Fruit fly (Drosophila melanogaster) whole organism, wandering third instar larva: ENCODE measurements around the gene CG34280.
A peak's percentile ranks its signal among the peaks of the same experiment; 100 is the strongest.

Source experiments
- CrebA ChIP-seq: fragments of 200-800 bp; sonication (Bioruptor generic); optimal IDR thresholded peaks from 2 replicates; lab custom pipeline; 2016; ENCODE audit warnings: missing biosample characterization, mild to moderate bottlenecking, missing genetic modification characterization, borderline replicate concordance
- Dfd ChIP-seq: fragments of >200 bp; optimal IDR thresholded peaks from 2 replicates; lab custom pipeline; 2017; ENCODE audit warnings: missing biosample characterization, missing genetic modification characterization
- GATAd ChIP-seq: sonication (Bioruptor generic); optimal IDR thresholded peaks from 2 replicates; lab custom pipeline; 2016; ENCODE audit warnings: missing biosample characterization, missing genetic modification characterization
- HLH106 ChIP-seq: fragments of 200-800 bp; optimal IDR thresholded peaks from 3 replicates; lab custom pipeline; 2019; ENCODE audit warnings: missing biosample characterization, mild to moderate bottlenecking, missing genetic modification characterization, moderate library complexity
- Hnf4 ChIP-seq: fragments of 200-800 bp; sonication (Bioruptor generic); optimal IDR thresholded peaks from 2 replicates; lab custom pipeline; 2016; ENCODE audit warnings: missing biosample characterization, mild to moderate bottlenecking, missing genetic modification characterization
- Hr78 ChIP-seq: fragments of >200 bp; optimal IDR thresholded peaks from 2 replicates; lab custom pipeline; 2017; ENCODE audit warnings: missing biosample characterization, missing genetic modification characterization
- Hr83 ChIP-seq: fragments of 200-300 bp; sonication (Bioruptor generic); optimal IDR thresholded peaks from 2 replicates; lab custom pipeline; 2016; ENCODE audit warnings: missing biosample characterization, mild to moderate bottlenecking, missing genetic modification characterization, moderate library complexity; ENCODE audit not compliant: poor library complexity, severe bottlenecking
- Jra ChIP-seq: sonication (Bioruptor generic); optimal IDR thresholded peaks from 2 replicates; lab custom pipeline; 2016; ENCODE audit warnings: missing biosample characterization, missing genetic modification characterization
- Mio ChIP-seq: sonication (Bioruptor generic); optimal IDR thresholded peaks from 2 replicates; lab custom pipeline; 2016; ENCODE audit warnings: missing biosample characterization, missing genetic modification characterization
- Myc ChIP-seq: fragments of >200 bp; optimal IDR thresholded peaks from 2 replicates; lab custom pipeline; 2017
- N ChIP-seq: fragments of >200 bp; optimal IDR thresholded peaks from 2 replicates; lab custom pipeline; 2018; ENCODE audit warnings: missing biosample characterization, missing external identifiers, missing genetic modification characterization
- OdsH ChIP-seq: fragments of 200-800 bp; sonication (Bioruptor generic); optimal IDR thresholded peaks from 2 replicates; lab custom pipeline; 2016; ENCODE audit warnings: missing biosample characterization, mild to moderate bottlenecking, missing genetic modification characterization
- Sp1 ChIP-seq: fragments of 200-800 bp; sonication (Bioruptor generic); optimal IDR thresholded peaks from 3 replicates; lab custom pipeline; 2019; ENCODE audit warnings: missing biosample characterization, mild to moderate bottlenecking, missing genetic modification characterization, moderate library complexity
- Vsx2 ChIP-seq: fragments of 200-300, 225-300 bp; sonication (Bioruptor generic); optimal IDR thresholded peaks from 2 replicates; lab custom pipeline; 2018; ENCODE audit warnings: missing biosample characterization, missing genetic modification characterization; ENCODE audit not compliant: partially characterized antibody
- br ChIP-seq: fragments of 200-800 bp; sonication (Bioruptor generic); optimal IDR thresholded peaks from 2 replicates; lab custom pipeline; 2016; ENCODE audit warnings: missing biosample characterization, missing genetic modification characterization
- brk ChIP-seq: fragments of 200-800 bp; sonication (Bioruptor generic); optimal IDR thresholded peaks from 2 replicates; lab custom pipeline; 2016; ENCODE audit warnings: missing biosample characterization, mild to moderate bottlenecking, missing genetic modification characterization
- dl ChIP-seq, 2 experiments: fragments of 175-275, 200-275 bp in 1 of 2; fragments of 200-275 bp in 1 of 2; sonication (Bioruptor generic); optimal IDR thresholded peaks; lab custom pipeline; 2018; ENCODE audit warnings: mild to moderate bottlenecking in 2 of 2, missing biosample characterization in 2 of 2, missing genetic modification characterization in 2 of 2, moderate library complexity in 2 of 2; ENCODE audit not compliant: partially characterized antibody in 2 of 2, insufficient read depth in 1 of 2
- dmrt93B ChIP-seq: fragments of 200-800 bp; sonication (Bioruptor generic); optimal IDR thresholded peaks from 2 replicates; lab custom pipeline; 2018; ENCODE audit warnings: missing biosample characterization, mild to moderate bottlenecking, missing genetic modification characterization
- dsf ChIP-seq: sonication (Bioruptor generic); optimal IDR thresholded peaks from 2 replicates; lab custom pipeline; 2016; ENCODE audit warnings: missing biosample characterization, missing genetic modification characterization, borderline replicate concordance
- ey ChIP-seq: fragments of 200-800 bp; sonication (Bioruptor generic); optimal IDR thresholded peaks from 2 replicates; lab custom pipeline; 2016; ENCODE audit warnings: missing biosample characterization, missing genetic modification characterization
- foxo ChIP-seq, 2 experiments: fragments of 200-800 bp; sonication (Bioruptor generic); optimal IDR thresholded peaks; 2 replicates in 1 of 2; 3 replicates in 1 of 2; lab custom pipeline; 2016 to 2017; ENCODE audit warnings: missing biosample characterization in 2 of 2, missing genetic modification characterization in 2 of 2
- h ChIP-seq: fragments of 200-800 bp; sonication (Bioruptor generic); optimal IDR thresholded peaks from 3 replicates; lab custom pipeline; 2016; ENCODE audit warnings: missing biosample characterization, mild to moderate bottlenecking, missing genetic modification characterization
- pan ChIP-seq: fragments of >200 bp; optimal IDR thresholded peaks from 2 replicates; lab custom pipeline; 2017
- psq ChIP-seq: fragments of 200-800 bp; sonication (Bioruptor generic); optimal IDR thresholded peaks from 3 replicates; lab custom pipeline; 2017; ENCODE audit warnings: missing biosample characterization, mild to moderate bottlenecking, missing genetic modification characterization, moderate library complexity
- rgr ChIP-seq: fragments of 200-800 bp; sonication (Bioruptor generic); optimal IDR thresholded peaks from 3 replicates; lab custom pipeline; 2016; ENCODE audit warnings: missing biosample characterization, mild to moderate bottlenecking, missing genetic modification characterization
- sage ChIP-seq: fragments of 200-800 bp; sonication (Bioruptor generic); optimal IDR thresholded peaks from 2 replicates; lab custom pipeline; 2016; ENCODE audit warnings: missing biosample characterization, mild to moderate bottlenecking, missing genetic modification characterization
- sv ChIP-seq: fragments of 200-800 bp; sonication (Bioruptor generic); optimal IDR thresholded peaks from 3 replicates; lab custom pipeline; 2016; ENCODE audit warnings: missing biosample characterization, missing genetic modification characterization
- tai ChIP-seq: sonication (Bioruptor generic); optimal IDR thresholded peaks from 2 replicates; lab custom pipeline; 2016; ENCODE audit warnings: missing biosample characterization, missing genetic modification characterization
- woc ChIP-seq: sonication (Bioruptor generic); optimal IDR thresholded peaks from 2 replicates; lab custom pipeline; 2016; ENCODE audit warnings: missing biosample characterization, mild to moderate bottlenecking, missing genetic modification characterization

CG34280 gene

DNA sequence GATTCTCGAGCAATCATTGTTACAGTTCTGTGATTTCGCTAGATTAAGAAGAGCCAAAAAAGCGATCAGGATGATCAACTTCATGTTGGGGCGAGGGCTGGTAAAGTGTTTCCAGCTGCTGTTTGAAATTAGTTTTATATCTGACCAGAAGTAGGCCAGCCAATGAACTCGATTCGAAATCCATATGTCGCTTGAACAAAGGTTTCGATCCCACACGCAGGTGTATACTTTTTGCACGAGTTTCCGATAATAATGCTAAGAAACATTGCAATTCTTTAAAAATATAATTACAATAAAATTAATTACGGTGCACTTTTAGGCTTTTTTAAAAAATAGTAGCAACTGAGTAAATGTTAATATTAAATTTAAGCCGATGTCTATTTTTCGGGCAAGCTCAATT, at the start of gene CG34280:
TSS of gene CG34280 (minus strand) at position 101 of the 400 bp plus-strand sequence.
- TF ChIP-seq Vsx2 (GFP tag; lab: Kevin White, UChicago) (peak; percentile 45), psq (GFP tag; lab: Kevin White, UChicago) (no peak), sage (GFP tag; lab: Kevin White, UChicago) (no peak), Dfd (GFP tag; lab: Kevin White, UChicago) (no peak), tai (GFP tag; lab: Kevin White, UChicago) (no peak), Myc (no peak)

DNA sequence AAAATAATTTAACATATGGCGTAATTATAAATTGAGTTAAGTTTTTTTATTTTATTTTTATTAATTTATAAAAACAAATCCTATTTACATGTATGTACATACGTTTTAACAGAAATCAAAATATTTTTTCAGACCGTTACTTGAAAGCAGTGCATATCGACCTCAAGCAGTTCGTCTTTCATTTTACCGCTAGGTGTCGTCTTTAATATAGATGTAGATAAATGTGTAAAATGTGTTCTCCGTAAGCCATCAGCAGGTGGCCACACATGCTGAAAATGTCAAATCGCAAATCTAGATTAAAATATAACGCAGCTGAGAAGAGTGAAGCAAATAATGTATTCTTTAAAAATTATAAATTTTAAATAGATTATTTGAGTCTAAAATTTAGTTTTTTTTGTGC, 45.9 kb upstream of the CG34280 start:
- no peak for TF ChIP-seq N (GFP tag; lab: Kevin White, UChicago)
- no peak for TF ChIP-seq rgr (GFP tag; lab: Kevin White, UChicago)
- peak; percentile 15 for TF ChIP-seq Myc
- no peak for TF ChIP-seq Mio (GFP tag; lab: Kevin White, UChicago)
- no peak for TF ChIP-seq Sp1 (GFP tag; lab: Kevin White, UChicago)
- TF ChIP-seq CrebA (GFP tag; lab: Kevin White, UChicago): no peak
- no peak for TF ChIP-seq ey (GFP tag; lab: Kevin White, UChicago)
- TF ChIP-seq woc: no peak

DNA sequence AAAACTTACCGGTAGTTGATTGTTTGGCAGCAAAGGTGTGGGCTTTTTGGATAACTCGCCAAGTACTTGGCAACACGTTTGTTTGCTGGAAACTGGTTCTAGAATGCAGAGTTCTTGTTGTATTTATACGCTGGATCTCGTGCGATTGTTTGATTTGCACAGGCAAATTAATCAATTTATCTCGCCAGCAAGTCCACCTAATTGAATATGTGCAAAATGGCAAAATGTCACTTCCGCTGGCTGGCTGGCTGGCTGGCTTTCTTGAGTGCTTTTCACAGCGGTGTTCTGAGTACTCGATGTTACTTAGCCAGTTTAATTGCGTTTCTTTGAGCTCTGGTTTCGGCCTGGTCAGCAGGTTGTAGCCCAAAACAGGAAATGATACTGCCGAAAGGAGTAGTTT, 45.2 kb upstream of the CG34280 start, which contains the start of gene Eh:
TSS of gene Eh (minus strand) at position 101 of the 400 bp plus-strand sequence.
- TF ChIP-seq foxo (GFP tag; optimal IDR thresholded peaks at IDR 0.05; lab: Kevin White, UChicago): no peak
- TF ChIP-seq, all 38 proteins: peak for 0

DNA sequence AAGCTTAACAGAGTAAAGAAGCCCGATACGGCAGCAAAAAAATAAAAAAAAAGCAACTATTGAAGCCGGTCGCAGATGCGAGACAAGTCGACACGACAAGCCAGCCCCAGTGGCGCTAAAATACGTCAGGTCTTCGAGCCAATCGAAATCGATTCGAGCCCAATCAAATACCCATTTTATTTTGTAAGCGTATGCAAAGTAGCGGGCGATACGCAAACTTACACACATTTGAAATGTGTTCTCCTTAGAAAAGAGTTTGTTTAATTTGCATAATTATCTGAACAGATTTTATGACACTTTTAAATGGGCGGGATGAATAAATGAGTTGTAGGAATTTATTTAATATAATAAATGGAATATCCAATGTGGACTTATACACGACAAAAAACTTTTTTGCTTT, 44.1 kb upstream of the CG34280 start:
- TF ChIP-seq Sp1 (GFP tag; lab: Kevin White, UChicago) (no peak), CrebA (GFP tag; lab: Kevin White, UChicago) (no peak), N (GFP tag; lab: Kevin White, UChicago) (no peak), HLH106 (tag; lab: Kevin White, UChicago) (no peak), dl (GFP tag; optimal IDR thresholded peaks at IDR 0.05; lab: Kevin White, UChicago; ENCODE audit: insufficient read depth in 1 of 2, partially characterized antibody in 2 of 2) (no peak), OdsH (GFP tag; lab: Kevin White, UChicago) (no peak), dsf (GFP tag; lab: Kevin White, UChicago) (no peak), h (no peak), woc (no peak), sage (GFP tag; lab: Kevin White, UChicago) (no peak)

DNA sequence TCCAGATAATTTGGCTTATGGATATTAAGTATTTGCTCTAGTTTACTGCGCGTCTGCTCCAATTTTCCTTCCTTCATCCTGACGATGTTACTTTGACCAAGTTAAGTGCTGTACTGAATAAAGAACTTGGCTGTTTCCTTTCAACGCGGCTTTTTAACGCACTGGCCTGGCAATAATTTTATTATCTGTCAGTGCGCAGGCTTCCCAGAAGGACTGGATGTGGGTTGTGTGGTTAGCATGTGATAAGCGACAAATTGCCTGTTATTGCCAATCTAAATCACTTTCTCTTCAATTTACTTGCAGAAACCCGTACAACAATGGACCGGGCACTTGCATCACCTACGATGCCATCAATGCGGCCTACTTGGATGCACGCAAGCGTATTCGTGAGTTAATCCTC, 37.1 kb upstream of the CG34280 start, which contains the start of gene CG14331:
TSS of gene CG14331 (minus strand) at position 101 of the 400 bp plus-strand sequence.
- no peak for TF ChIP-seq sv (GFP tag; lab: Kevin White, UChicago)
- TF ChIP-seq Vsx2 (GFP tag; lab: Kevin White, UChicago): no peak
- TF ChIP-seq Hr83 (GFP tag; lab: Kevin White, UChicago): no peak
- no peak for TF ChIP-seq Sp1 (GFP tag; lab: Kevin White, UChicago)
- no peak for TF ChIP-seq Jra (GFP tag; lab: Kevin White, UChicago)
- no peak for TF ChIP-seq sage (GFP tag; lab: Kevin White, UChicago)
- TF ChIP-seq dmrt93B: no peak
- TF ChIP-seq brk (GFP tag; lab: Kevin White, UChicago): no peak
- no peak for TF ChIP-seq Dfd (GFP tag; lab: Kevin White, UChicago)
- no peak for TF ChIP-seq ey (GFP tag; lab: Kevin White, UChicago)
- TF ChIP-seq br (GFP tag; lab: Kevin White, UChicago): no peak
- no peak for TF ChIP-seq Hr78
- TF ChIP-seq Hnf4 (GFP tag; lab: Kevin White, UChicago): no peak

DNA sequence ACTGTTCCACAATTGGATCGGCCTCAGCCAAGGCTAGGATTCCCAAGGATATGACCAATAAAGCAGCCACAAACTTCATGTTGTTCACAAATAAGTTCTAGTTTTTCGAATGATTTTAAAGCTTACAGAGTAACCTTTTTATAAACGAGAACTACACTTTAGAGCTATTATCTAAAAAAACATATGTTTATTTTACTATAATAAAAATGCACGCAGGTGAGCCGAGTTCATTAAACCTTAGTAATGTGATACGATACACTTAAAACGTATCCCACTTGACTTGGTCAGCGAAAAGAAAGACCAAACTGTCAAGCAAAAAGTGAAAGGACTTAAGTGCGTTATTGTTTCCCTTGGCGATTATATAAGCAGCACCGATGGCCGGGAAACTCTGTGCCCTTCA, 30.8 kb upstream of the CG34280 start, which contains the start of gene CG44090:
TSS of gene CG44090 (minus strand) at position 101 of the 400 bp plus-strand sequence.
- TF ChIP-seq Vsx2 (GFP tag; lab: Kevin White, UChicago): no peak
- TF ChIP-seq pan (lab: Kevin White, UChicago): no peak
- TF ChIP-seq GATAd (GFP tag; lab: Kevin White, UChicago): no peak
- no peak for TF ChIP-seq Mio (GFP tag; lab: Kevin White, UChicago)
- TF ChIP-seq Myc: no peak
